Fruit fly (Drosophila melanogaster) Kc167 (cell line): ENCODE data around the gene CG2865.

Experiments
- Sin3A ChIP-seq: fragments of >200 bp; optimal IDR thresholded peaks from 2 replicates; lab custom pipeline; 2018; ENCODE audit warnings: missing external identifiers
- h ChIP-seq: fragments of >200 bp; optimal IDR thresholded peaks from 3 replicates; lab custom pipeline; 2018; ENCODE audit warnings: missing external identifiers
- psq ChIP-seq: fragments of >200 bp; optimal IDR thresholded peaks from 2 replicates; lab custom pipeline; 2017; ENCODE audit warnings: missing external identifiers

dm6 chrX:2334025-2334424 lies 40.8 kb upstream of the CG2865 start:
- TF ChIP-seq psq (lab: Kevin White, UChicago) (no peak), Sin3A (no peak), h (lab: Kevin White, UChicago) (no peak)
